Worm (Caenorhabditis elegans): ENCODE measurements around the gene B0310.3.

DNA sequence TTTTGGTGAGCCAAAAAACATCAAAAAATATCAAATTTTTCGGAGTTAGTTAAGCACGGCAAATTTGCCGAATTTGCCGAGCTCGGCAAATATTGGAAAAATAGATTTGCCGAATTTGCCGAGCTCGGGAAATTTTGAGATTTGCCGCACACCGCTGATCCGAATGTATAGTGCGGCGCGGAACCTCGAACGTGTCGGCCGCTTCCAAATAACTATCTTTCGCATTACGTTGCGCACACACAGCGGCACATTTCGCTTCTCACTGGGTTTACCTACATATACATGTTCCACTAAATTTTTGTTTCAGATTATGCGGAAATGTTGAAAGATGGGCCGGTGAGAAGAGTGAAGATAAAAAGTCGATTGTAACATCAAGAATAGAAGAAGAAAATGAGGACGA lies 24.0 kb downstream of the B0310.3 start:
- TF ChIP-seq C34F6.9 (tag; optimal IDR thresholded peaks at IDR 0.05) (no peak), ZK546.5 (tag; optimal IDR thresholded peaks at IDR 0.05) (no peak)
